Fruit fly (Drosophila melanogaster): Measurements from ENCODE around the gene CG18622.

dm6 chr3R:16972136-16972535 is 15.4 kb downstream of the CG18622 start, which contains the start of gene Abd-B:
- TF ChIP-seq CG12605 (GFP tag; IDR thresholded peaks at IDR 0.05) (no peak), CG14655 (GFP tag; optimal IDR thresholded peaks at IDR 0.05) (no peak), Pif1A (GFP tag; optimal IDR thresholded peaks at IDR 0.05) (no peak), CG17806 (tag; optimal IDR thresholded peaks at IDR 0.05) (no peak), Snoo (tag; optimal IDR thresholded peaks at IDR 0.05) (no peak), CG8159 (tag; optimal IDR thresholded peaks at IDR 0.05) (no peak), CG34367 (tag; optimal IDR thresholded peaks at IDR 0.05) (no peak), CG13204 (GFP tag; optimal IDR thresholded peaks at IDR 0.05) (no peak), Ets98B (GFP tag; IDR thresholded peaks at IDR 0.05) (no peak), D1 (tag; optimal IDR thresholded peaks at IDR 0.05) (no peak), gl (tag; optimal IDR thresholded peaks at IDR 0.05) (no peak)

Measured in whole organism, pupa.